Worm (Caenorhabditis elegans): Measurements from ENCODE around the gene oac-39.
"Not testable (repeated sequence)": the region's sequence is repeated elsewhere in the genome, so short reads cannot be mapped to it uniquely, and the experiment has no call there.

The oac-39 gene

DNA sequence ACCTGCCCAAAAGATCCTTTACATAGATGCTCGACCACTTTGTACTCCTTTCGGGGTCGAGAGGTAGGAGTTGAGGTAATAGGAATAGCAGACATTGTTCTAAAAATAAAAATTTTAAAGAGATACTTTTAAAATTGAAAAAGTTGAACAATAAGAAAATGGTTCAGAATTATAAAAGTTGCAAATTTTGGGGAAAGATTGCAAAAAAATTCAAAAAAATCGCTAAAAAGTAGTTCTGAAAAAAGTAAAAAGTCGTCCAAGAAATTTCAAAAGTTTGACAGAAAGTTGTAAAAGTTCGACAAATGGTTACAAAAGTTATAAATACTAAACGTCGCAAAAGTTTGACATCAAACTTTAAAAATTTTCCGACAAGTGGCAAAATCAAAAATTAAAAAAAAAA, 13.5 kb downstream of the oac-39 start, which contains the start of gene R02C2.1:
Gene R02C2.1, minus strand, starts transcription at position 101 of the 400 bp plus-strand sequence.
- TF ChIP-seq klf-2 (GFP tag; conservative IDR thresholded peaks at IDR 0.05) (no peak), med-1 (GFP tag; optimal IDR thresholded peaks at IDR 0.05; ENCODE audit: insufficient read depth) (no peak), flt-1 (GFP tag; IDR thresholded peaks at IDR 0.05) (no peak), cog-1 (tag; optimal IDR thresholded peaks at IDR 0.05) (no peak), T22C8.4 (GFP tag; IDR thresholded peaks at IDR 0.05) (no peak), ref-1 (GFP tag; conservative IDR thresholded peaks at IDR 0.05) (no peak), tab-1 (GFP tag; IDR thresholded peaks at IDR 0.05) (no peak), ztf-29 (GFP tag; IDR thresholded peaks at IDR 0.05) (no peak), ztf-23 (GFP tag; IDR thresholded peaks at IDR 0.05) (no peak)

DNA sequence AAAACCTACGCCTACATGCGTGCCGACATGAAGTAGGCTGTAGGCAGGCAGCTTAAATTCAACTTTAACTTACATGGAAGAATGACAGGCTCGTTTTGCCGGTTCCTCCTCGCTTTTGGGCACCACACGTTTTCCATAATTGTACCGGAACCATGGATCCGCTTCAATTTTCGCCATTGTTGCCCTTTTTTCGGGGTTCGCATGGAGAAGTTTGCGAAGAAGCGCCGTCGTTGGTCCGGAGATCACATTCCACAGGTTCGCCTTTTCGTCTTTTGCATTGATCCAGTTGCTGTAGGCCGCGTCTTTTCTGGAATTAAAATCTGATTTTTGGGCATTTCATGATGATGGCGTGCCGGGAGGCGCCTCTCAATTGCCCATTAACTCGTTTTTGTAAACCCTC, 14.5 kb downstream of the oac-39 start:
- TF ChIP-seq cog-1 (tag; optimal IDR thresholded peaks at IDR 0.05) (no peak), klf-2 (GFP tag; conservative IDR thresholded peaks at IDR 0.05) (no peak), ref-1 (GFP tag; conservative IDR thresholded peaks at IDR 0.05) (no peak), flt-1 (GFP tag; IDR thresholded peaks at IDR 0.05) (no peak), ztf-23 (GFP tag; IDR thresholded peaks at IDR 0.05) (no peak), ztf-29 (GFP tag; IDR thresholded peaks at IDR 0.05) (no peak), tab-1 (GFP tag; IDR thresholded peaks at IDR 0.05) (no peak), T22C8.4 (GFP tag; IDR thresholded peaks at IDR 0.05) (no peak), med-1 (GFP tag; optimal IDR thresholded peaks at IDR 0.05; ENCODE audit: insufficient read depth) (no peak)

ce11 chrV:234572-234971, 17.0 kb downstream of the oac-39 start, which contains the start of gene kin-33:
kin-33 (minus strand) TSS chrV:234672.
- no peak for TF ChIP-seq med-1 (GFP tag; optimal IDR thresholded peaks at IDR 0.05; ENCODE audit: insufficient read depth)
- TF ChIP-seq flt-1 (GFP tag; IDR thresholded peaks at IDR 0.05), result no peak
- no peak for TF ChIP-seq cog-1 (tag; optimal IDR thresholded peaks at IDR 0.05)
- TF ChIP-seq tab-1 (GFP tag; IDR thresholded peaks at IDR 0.05), result no peak
- no peak for TF ChIP-seq ref-1 (GFP tag; conservative IDR thresholded peaks at IDR 0.05)
- TF ChIP-seq ztf-23 (GFP tag; IDR thresholded peaks at IDR 0.05), result no peak
- TF ChIP-seq T22C8.4 (GFP tag; IDR thresholded peaks at IDR 0.05), result no peak
- TF ChIP-seq klf-2 (GFP tag; conservative IDR thresholded peaks at IDR 0.05), result no peak
- no peak for TF ChIP-seq ztf-29 (GFP tag; IDR thresholded peaks at IDR 0.05)

ce11 chrV:219632-220031, 31.9 kb downstream of the oac-39 start, which contains the start of gene srh-80:
srh-80 (plus strand) TSS chrV:219932.
- TF ChIP-seq ztf-23 (GFP tag; IDR thresholded peaks at IDR 0.05), result no peak

DNA sequence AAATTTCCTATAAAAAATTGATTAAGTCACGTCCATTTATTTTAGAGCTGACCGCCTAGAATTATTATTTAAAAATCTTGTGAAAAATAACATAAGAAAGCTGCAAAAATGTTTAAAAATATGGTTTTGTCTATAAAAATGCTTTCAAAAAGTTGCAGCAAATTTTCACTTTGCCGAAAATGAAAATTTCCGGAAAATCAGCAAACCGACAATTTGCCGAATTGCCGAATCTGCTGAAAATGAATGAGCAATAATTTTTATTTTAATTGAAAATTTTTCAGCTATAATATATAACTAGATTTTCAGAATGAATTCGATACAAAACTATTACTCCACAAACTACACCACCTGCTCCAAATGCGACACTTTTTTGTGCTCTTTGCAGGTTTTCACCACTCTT, 34.7 kb downstream of the oac-39 start, which contains the start of gene srh-78:
Gene srh-78, plus strand, starts transcription at position 301 of the 400 bp plus-strand sequence.
- TF ChIP-seq ref-1 (GFP tag; conservative IDR thresholded peaks at IDR 0.05), result no peak
- TF ChIP-seq ztf-29 (GFP tag; IDR thresholded peaks at IDR 0.05), result no peak
- no peak for TF ChIP-seq tab-1 (GFP tag; IDR thresholded peaks at IDR 0.05)
- no peak for TF ChIP-seq ztf-23 (GFP tag; IDR thresholded peaks at IDR 0.05)
- TF ChIP-seq flt-1 (GFP tag; IDR thresholded peaks at IDR 0.05), result no peak
- no peak for TF ChIP-seq med-1 (GFP tag; optimal IDR thresholded peaks at IDR 0.05; ENCODE audit: insufficient read depth)
- TF ChIP-seq cog-1 (tag; optimal IDR thresholded peaks at IDR 0.05), result no peak
- no peak for TF ChIP-seq klf-2 (GFP tag; conservative IDR thresholded peaks at IDR 0.05)
- TF ChIP-seq T22C8.4 (GFP tag; IDR thresholded peaks at IDR 0.05), result no peak

- TF ChIP-seq ztf-23 (GFP tag; IDR thresholded peaks at IDR 0.05) (no peak), flt-1 (GFP tag; IDR thresholded peaks at IDR 0.05) (no peak), ref-1 (GFP tag; conservative IDR thresholded peaks at IDR 0.05) (no peak), med-1 (GFP tag; optimal IDR thresholded peaks at IDR 0.05; ENCODE audit: insufficient read depth) (no peak), tab-1 (GFP tag; IDR thresholded peaks at IDR 0.05) (no peak), ztf-29 (GFP tag; IDR thresholded peaks at IDR 0.05) (no peak), T22C8.4 (GFP tag; IDR thresholded peaks at IDR 0.05) (no peak), klf-2 (GFP tag; conservative IDR thresholded peaks at IDR 0.05) (no peak), cog-1 (tag; optimal IDR thresholded peaks at IDR 0.05) (no peak)
Measured at ce11 chrV:215697-216096, 35.9 kb downstream of the oac-39 start.

- TF ChIP-seq ztf-29 (GFP tag; IDR thresholded peaks at IDR 0.05); med-1 (GFP tag; optimal IDR thresholded peaks at IDR 0.05; ENCODE audit: insufficient read depth); T22C8.4 (GFP tag; IDR thresholded peaks at IDR 0.05): not testable (repeated sequence)
Measured at ce11 chrV:212687-213086, 38.9 kb downstream of the oac-39 start, which contains the start of gene DC2.5. DC2.5 (minus strand) TSS chrV:212787.

DNA sequence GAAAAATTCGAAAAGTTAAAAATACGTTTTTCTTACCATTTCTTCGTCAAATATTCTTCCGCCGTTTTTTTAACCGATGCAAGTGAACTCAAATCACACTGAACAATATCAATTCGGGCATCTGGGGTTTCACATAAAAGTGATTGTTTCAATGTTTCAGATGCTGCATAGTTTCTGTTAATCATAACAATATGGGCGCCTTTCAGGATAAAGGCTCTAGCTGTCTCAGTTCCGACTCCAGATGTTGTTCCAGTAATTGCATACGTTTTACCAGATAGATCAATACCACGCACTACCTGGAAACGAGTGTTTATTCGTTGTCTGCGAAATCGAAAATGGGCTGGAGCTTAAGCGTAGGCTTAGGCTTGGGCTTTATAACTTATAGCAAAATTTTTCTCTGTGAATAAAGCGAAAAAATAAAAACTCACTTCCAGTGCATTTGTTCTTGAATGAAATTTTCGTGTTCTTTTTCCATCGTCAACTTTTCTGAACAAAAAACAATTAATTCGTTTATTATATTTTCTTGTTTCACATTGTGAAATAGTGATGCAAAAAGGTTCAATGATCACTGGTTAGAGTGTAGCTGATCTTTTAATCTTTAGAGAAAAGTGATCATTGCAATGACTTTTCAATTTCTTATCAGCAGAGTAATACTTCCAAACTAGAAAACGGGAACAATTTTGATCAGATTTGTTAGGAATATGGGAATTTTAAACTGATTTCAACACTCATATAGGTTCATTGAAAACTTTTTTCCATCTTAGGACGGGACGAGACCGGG, 40.0 kb downstream of the oac-39 start:
- TF ChIP-seq tab-1 (GFP tag; IDR thresholded peaks at IDR 0.05) (no peak), ztf-23 (GFP tag; IDR thresholded peaks at IDR 0.05) (no peak), ref-1 (GFP tag; conservative IDR thresholded peaks at IDR 0.05) (no peak), flt-1 (GFP tag; IDR thresholded peaks at IDR 0.05) (no peak), ztf-29 (GFP tag; IDR thresholded peaks at IDR 0.05) (no peak), med-1 (GFP tag; optimal IDR thresholded peaks at IDR 0.05; ENCODE audit: insufficient read depth) (no peak), klf-2 (GFP tag; conservative IDR thresholded peaks at IDR 0.05) (no peak)

- TF ChIP-seq T22C8.4 (GFP tag; IDR thresholded peaks at IDR 0.05) (no peak), flt-1 (GFP tag; IDR thresholded peaks at IDR 0.05) (no peak), med-1 (GFP tag; optimal IDR thresholded peaks at IDR 0.05; ENCODE audit: insufficient read depth) (no peak), klf-2 (GFP tag; conservative IDR thresholded peaks at IDR 0.05) (no peak), ref-1 (GFP tag; conservative IDR thresholded peaks at IDR 0.05) (no peak), tab-1 (GFP tag; IDR thresholded peaks at IDR 0.05) (no peak), cog-1 (tag; optimal IDR thresholded peaks at IDR 0.05) (no peak), ztf-23 (GFP tag; IDR thresholded peaks at IDR 0.05) (no peak), ztf-29 (GFP tag; IDR thresholded peaks at IDR 0.05) (no peak)
Measured at ce11 chrV:206814-207213, 44.7 kb downstream of the oac-39 start.

All from whole organism, midembryonic.